Worm (Caenorhabditis elegans): Measurements from ENCODE around the gene M01F1.9.

The M01F1.9 gene

ce11 chrIII:3503286-3503685, 4.4 kb upstream of the M01F1.9 start, which contains the start of gene rpl-16:
rpl-16 (minus strand) TSS chrIII:3503604.
- TF ChIP-seq tbx-8 (GFP tag; optimal IDR thresholded peaks at IDR 0.05), result no peak
- no peak for TF ChIP-seq flh-1 (GFP tag; optimal IDR thresholded peaks at IDR 0.05)
- no peak for TF ChIP-seq ceh-39 (tag; optimal IDR thresholded peaks at IDR 0.05)
- TF ChIP-seq ztf-11 (tag; optimal IDR thresholded peaks at IDR 0.05), result no peak
- no peak for TF ChIP-seq nhr-237 (tag; optimal IDR thresholded peaks at IDR 0.05)
- TF ChIP-seq sptf-1 (tag; optimal IDR thresholded peaks at IDR 0.05), result no peak
- no peak for TF ChIP-seq M03D4.4 (tag; optimal IDR thresholded peaks at IDR 0.05)
- no peak for TF ChIP-seq unc-39 (tag; optimal IDR thresholded peaks at IDR 0.05)
- TF ChIP-seq cnd-1 (tag; optimal IDR thresholded peaks at IDR 0.05), result no peak
- no peak for TF ChIP-seq ham-2 (GFP tag; optimal IDR thresholded peaks at IDR 0.05)
- no peak for TF ChIP-seq hlh-1 (tag; optimal IDR thresholded peaks at IDR 0.05)
- no peak for TF ChIP-seq mab-5 (tag; optimal IDR thresholded peaks at IDR 0.05)
- TF ChIP-seq unc-62 (GFP tag; optimal IDR thresholded peaks at IDR 0.05), result no peak
- TF ChIP-seq sem-2 (GFP tag; optimal IDR thresholded peaks at IDR 0.05), result no peak
- no peak for TF ChIP-seq pha-4 (tag; optimal IDR thresholded peaks at IDR 0.05)
- TF ChIP-seq lin-13 (tag; optimal IDR thresholded peaks at IDR 0.05), result no peak
- no peak for TF ChIP-seq lin-32 (GFP tag; optimal IDR thresholded peaks at IDR 0.05)
- no peak for TF ChIP-seq ces-1 (GFP tag; optimal IDR thresholded peaks at IDR 0.05)
- TF ChIP-seq zip-8 (tag; optimal IDR thresholded peaks at IDR 0.05), result no peak

- TF ChIP-seq cnd-1 (tag; optimal IDR thresholded peaks at IDR 0.05) (no peak), flh-1 (GFP tag; optimal IDR thresholded peaks at IDR 0.05) (no peak), mep-1 (tag; optimal IDR thresholded peaks at IDR 0.05) (no peak), ces-1 (GFP tag; optimal IDR thresholded peaks at IDR 0.05) (no peak), sptf-1 (tag; optimal IDR thresholded peaks at IDR 0.05) (no peak), M03D4.4 (tag; optimal IDR thresholded peaks at IDR 0.05) (no peak), unc-39 (tag; optimal IDR thresholded peaks at IDR 0.05) (no peak), ceh-43 (GFP tag; optimal IDR thresholded peaks at IDR 0.05) (no peak), mab-5 (tag; optimal IDR thresholded peaks at IDR 0.05) (no peak), lsy-2 (tag; optimal IDR thresholded peaks at IDR 0.05) (no peak), ceh-83 (GFP tag; optimal IDR thresholded peaks at IDR 0.05) (no peak), lin-13 (tag; optimal IDR thresholded peaks at IDR 0.05) (no peak), sem-2 (GFP tag; optimal IDR thresholded peaks at IDR 0.05) (no peak), nhr-237 (tag; optimal IDR thresholded peaks at IDR 0.05) (no peak), pha-4 (tag; optimal IDR thresholded peaks at IDR 0.05) (no peak), nhr-76 (tag; optimal IDR thresholded peaks at IDR 0.05) (no peak), elt-3 (tag; optimal IDR thresholded peaks at IDR 0.05) (no peak)
Measured at ce11 chrIII:3502215-3502838, 3.5 kb upstream of the M01F1.9 start, which contains the start of gene M01F1.8. M01F1.8 (minus strand) TSS chrIII:3502549.

ce11 chrIII:3499850-3500249, 993 bp upstream of the M01F1.9 start:
- TF ChIP-seq ces-1 (GFP tag; optimal IDR thresholded peaks at IDR 0.05), result peak; percentile 46
- no peak for TF ChIP-seq unc-39 (tag; optimal IDR thresholded peaks at IDR 0.05)
- TF ChIP-seq drap-1 (GFP tag; optimal IDR thresholded peaks at IDR 0.05), result peak; percentile 95
- TF ChIP-seq tbx-8 (GFP tag; optimal IDR thresholded peaks at IDR 0.05), result peak; percentile 100
- no peak for TF ChIP-seq pha-4 (tag; optimal IDR thresholded peaks at IDR 0.05)
- TF ChIP-seq lsy-2 (tag; optimal IDR thresholded peaks at IDR 0.05), result no peak
- TF ChIP-seq blmp-1 (tag; optimal IDR thresholded peaks at IDR 0.05), result no peak
- no peak for TF ChIP-seq nhr-2 (tag; optimal IDR thresholded peaks at IDR 0.05)
- peak; percentile 81 for TF ChIP-seq ceh-43 (GFP tag; optimal IDR thresholded peaks at IDR 0.05)
- no peak for TF ChIP-seq nhr-237 (tag; optimal IDR thresholded peaks at IDR 0.05)
- TF ChIP-seq zip-8 (tag; optimal IDR thresholded peaks at IDR 0.05), result no peak
- peak; percentile 97 for TF ChIP-seq sptf-1 (tag; optimal IDR thresholded peaks at IDR 0.05)
- peak; percentile 71 for TF ChIP-seq unc-120 (tag; optimal IDR thresholded peaks at IDR 0.05; ENCODE audit: poor library complexity, severe bottlenecking)
- TF ChIP-seq snpc-4 (tag; optimal IDR thresholded peaks at IDR 0.05), result no peak
- no peak for TF ChIP-seq elt-3 (tag; optimal IDR thresholded peaks at IDR 0.05)
- TF ChIP-seq ceh-83 (GFP tag; optimal IDR thresholded peaks at IDR 0.05), result peak; percentile 96
- TF ChIP-seq hlh-1 (tag; optimal IDR thresholded peaks at IDR 0.05), result no peak
- peak; percentile 94 for TF ChIP-seq bed-3 (GFP tag; optimal IDR thresholded peaks at IDR 0.05)
- TF ChIP-seq unc-62 (GFP tag; optimal IDR thresholded peaks at IDR 0.05), result no peak
- peak; percentile 62 for TF ChIP-seq mep-1 (tag; optimal IDR thresholded peaks at IDR 0.05)
- peak; percentile 92 for TF ChIP-seq M03D4.4 (tag; optimal IDR thresholded peaks at IDR 0.05)
- TF ChIP-seq elt-1 (tag; optimal IDR thresholded peaks at IDR 0.05; ENCODE audit: borderline replicate concordance, insufficient read depth), result no peak
- peak; percentile 98 for TF ChIP-seq cnd-1 (tag; optimal IDR thresholded peaks at IDR 0.05)
- TF ChIP-seq nhr-28 (tag; optimal IDR thresholded peaks at IDR 0.05), result no peak
- no peak for TF ChIP-seq nhr-12 (tag; optimal IDR thresholded peaks at IDR 0.05)
- TF ChIP-seq ztf-11 (tag; optimal IDR thresholded peaks at IDR 0.05), result no peak
- peak; percentile 29 for TF ChIP-seq lin-13 (tag; optimal IDR thresholded peaks at IDR 0.05)
- peak; percentile 97 for TF ChIP-seq lin-32 (GFP tag; optimal IDR thresholded peaks at IDR 0.05)
- peak; percentile 69 for TF ChIP-seq flh-1 (GFP tag; optimal IDR thresholded peaks at IDR 0.05)
- peak; percentile 85 for TF ChIP-seq ham-2 (GFP tag; optimal IDR thresholded peaks at IDR 0.05)
- peak; percentile 91 for TF ChIP-seq sem-2 (GFP tag; optimal IDR thresholded peaks at IDR 0.05)
- TF ChIP-seq mls-2 (tag; optimal IDR thresholded peaks at IDR 0.05), result peak; percentile 98
- TF ChIP-seq mab-5 (tag; optimal IDR thresholded peaks at IDR 0.05), result no peak

Measured in whole organism, mixed stage, embryonic.